Worm (Caenorhabditis elegans): Measurements from ENCODE around the gene Y116A8C.23.

DNA sequence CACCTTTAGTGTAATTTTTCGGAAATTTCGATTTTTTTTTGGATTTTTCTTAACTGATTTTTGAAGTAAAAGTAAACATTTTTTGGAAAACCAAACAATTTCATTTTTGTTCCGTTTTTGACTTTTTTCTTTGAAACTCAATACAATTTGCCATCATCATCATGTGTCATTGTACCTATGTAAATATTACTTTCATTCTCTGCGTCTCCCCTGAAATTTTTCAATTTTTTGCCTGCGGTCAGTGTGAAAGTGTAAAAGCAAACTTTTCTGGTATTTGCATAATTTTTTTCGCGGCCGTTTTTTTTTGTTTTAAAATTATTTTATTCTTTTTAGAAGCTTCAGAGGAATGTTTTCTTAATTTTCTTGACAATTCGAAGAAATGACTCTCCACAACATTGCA lies 40.3 kb downstream of the Y116A8C.23 start, which contains the start of gene Y116A8C.29:
- TF ChIP-seq dve-1 (tag; optimal IDR thresholded peaks at IDR 0.05) (no peak), ceh-22 (tag; optimal IDR thresholded peaks at IDR 0.05) (no peak), pha-2 (tag; optimal IDR thresholded peaks at IDR 0.05) (no peak), pqm-1 (tag; optimal IDR thresholded peaks at IDR 0.05) (no peak), hlh-8 (tag; optimal IDR thresholded peaks at IDR 0.05) (no peak), C38D4.7 (GFP tag; optimal IDR thresholded peaks at IDR 0.05) (no peak), K02D7.2 (tag; optimal IDR thresholded peaks at IDR 0.05) (no peak), ama-1 (optimal IDR thresholded peaks at IDR 0.05) (no peak), nhr-11 (tag; optimal IDR thresholded peaks at IDR 0.05) (no peak), fkh-6 (tag; optimal IDR thresholded peaks at IDR 0.05) (no peak), sox-4 (tag; optimal IDR thresholded peaks at IDR 0.05) (no peak)

All from whole organism, late embryonic.